Fruit fly (Drosophila melanogaster): ENCODE measurements around the gene CG6937.

dm6 chr3R:22542773-22543411 lies 41.7 kb upstream of the CG6937 start:
- TF ChIP-seq Hr78 (GFP tag; optimal IDR thresholded peaks at IDR 0.05) (no peak), HLH106 (tag; optimal IDR thresholded peaks at IDR 0.05) (no peak), dl (GFP tag; optimal IDR thresholded peaks at IDR 0.05; ENCODE audit: insufficient read depth in 1 of 2, partially characterized antibody in 2 of 2) (no peak), ey (GFP tag; optimal IDR thresholded peaks at IDR 0.05) (no peak), brk (GFP tag; optimal IDR thresholded peaks at IDR 0.05) (no peak), Hnf4 (GFP tag; optimal IDR thresholded peaks at IDR 0.05) (no peak), psq (GFP tag; optimal IDR thresholded peaks at IDR 0.05) (no peak)

All from whole organism, wandering third instar larva.